Fruit fly (Drosophila melanogaster): ENCODE data around the gene CG7896.

- TF ChIP-seq Sin3A (optimal IDR thresholded peaks at IDR 0.05) (no peak), Myc (optimal IDR thresholded peaks at IDR 0.05) (no peak), insv (optimal IDR thresholded peaks at IDR 0.05) (no peak)
Measured at dm6 chr3R:30009173-30009572, 25.9 kb downstream of the CG7896 start, which contains the start of gene CG7912.
